Worm (Caenorhabditis elegans): ENCODE measurements around the gene pgph-3.

DNA sequence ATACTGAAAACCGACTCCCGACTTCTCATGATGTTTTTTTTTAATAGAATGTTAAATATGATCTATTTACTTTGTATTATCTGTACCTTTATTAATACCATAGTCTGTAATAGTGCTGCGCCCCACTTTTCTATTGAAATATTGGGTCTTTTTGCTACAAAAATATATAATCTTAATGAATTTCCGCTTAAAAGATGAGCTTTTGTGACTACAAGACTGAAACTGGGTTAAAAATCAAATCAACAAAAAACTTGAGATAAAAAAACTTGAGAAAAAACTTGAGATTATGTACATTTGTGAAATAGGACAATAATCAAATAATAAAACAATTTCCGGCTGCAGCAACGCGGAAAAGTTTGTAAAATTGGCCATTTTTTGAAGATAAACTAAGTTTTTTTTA is 32.9 kb downstream of the pgph-3 start, which contains the start of gene K09H11.15:
- TF ChIP-seq ceh-24 (tag; optimal IDR thresholded peaks at IDR 0.05) (no peak), gmeb-2 (tag; optimal IDR thresholded peaks at IDR 0.05) (no peak), pag-3 (tag; optimal IDR thresholded peaks at IDR 0.05; ENCODE audit: borderline replicate concordance) (no peak), odd-2 (tag; optimal IDR thresholded peaks at IDR 0.05) (no peak), ama-1 (optimal IDR thresholded peaks at IDR 0.05) (no peak), K09A11.1 (tag; optimal IDR thresholded peaks at IDR 0.05; ENCODE audit: insufficient read depth) (no peak), lin-11 (tag; optimal IDR thresholded peaks at IDR 0.05) (no peak)

Measured in whole organism, late embryonic.